Fruit fly (Drosophila melanogaster) whole organism, embryonic: Measurements from ENCODE around the gene rictor.

ENCODE experiments used
- Ada2b ChIP-seq: fragments of 200-800 bp; sonication (Bioruptor generic); IDR thresholded peaks from 2 replicates; pipeline ENCODE4 v1.3.6; 2022; ENCODE audit warnings: missing biosample characterization, missing genetic modification characterization
- CG13424 ChIP-seq: fragments of 200-800 bp; sonication (Bioruptor generic); optimal IDR thresholded peaks from 2 replicates; lab custom pipeline; 2019; ENCODE audit warnings: missing biosample characterization, mild to moderate bottlenecking, missing genetic modification characterization, moderate library complexity
- CG14965 ChIP-seq: fragments of 200-800 bp; sonication (Bioruptor generic); optimal IDR thresholded peaks from 2 replicates; lab custom pipeline; 2016; ENCODE audit warnings: missing biosample characterization, missing genetic modification characterization, borderline replicate concordance
- CG1647 ChIP-seq: fragments of 200-800 bp; sonication (Bioruptor generic); optimal IDR thresholded peaks from 3 replicates; lab custom pipeline; 2016; ENCODE audit warnings: missing biosample characterization, missing genetic modification characterization
- CG17359 ChIP-seq: fragments of 200-800 bp; sonication (Bioruptor generic); optimal IDR thresholded peaks from 3 replicates; lab custom pipeline; 2018; ENCODE audit warnings: missing biosample characterization, mild to moderate bottlenecking, missing genetic modification characterization, moderate library complexity
- CG18619 ChIP-seq: fragments of 200-800 bp; sonication (Bioruptor generic); optimal IDR thresholded peaks from 3 replicates; lab custom pipeline; 2017; ENCODE audit warnings: missing biosample characterization, mild to moderate bottlenecking, missing genetic modification characterization
- CG30431 ChIP-seq: fragments of 200-800 bp; sonication (Bioruptor generic); optimal IDR thresholded peaks from 2 replicates; lab custom pipeline; 2017; ENCODE audit warnings: missing biosample characterization, missing genetic modification characterization
- CG3163 ChIP-seq: fragments of 200-800 bp; sonication (Bioruptor generic); optimal IDR thresholded peaks from 3 replicates; lab custom pipeline; 2016; ENCODE audit warnings: missing biosample characterization, missing genetic modification characterization
- CG32767 ChIP-seq: fragments of 200-800 bp; sonication (Bioruptor generic); IDR thresholded peaks from 2 replicates; pipeline ENCODE4 v1.3.6; 2022; ENCODE audit warnings: missing biosample characterization, missing genetic modification characterization
- CG3281 ChIP-seq: fragments of 200-800 bp; sonication (Bioruptor generic); optimal IDR thresholded peaks from 3 replicates; lab custom pipeline; 2017; ENCODE audit warnings: missing biosample characterization, mild to moderate bottlenecking, missing genetic modification characterization
- CG42726 ChIP-seq: fragments of 200-800 bp; sonication (Bioruptor generic); IDR thresholded peaks from 2 replicates; pipeline ENCODE4 v1.3.6; 2022; ENCODE audit warnings: missing biosample characterization, missing genetic modification characterization; ENCODE audit not compliant: partially characterized antibody
- CG6813 ChIP-seq: fragments of 200-800 bp; sonication (Bioruptor generic); optimal IDR thresholded peaks from 2 replicates; lab custom pipeline; 2017; ENCODE audit warnings: missing biosample characterization, missing genetic modification characterization, mild to moderate bottlenecking, moderate library complexity, missing genetic modification reagents
- CG7357 ChIP-seq: fragments of 200-800 bp; sonication (Bioruptor generic); IDR thresholded peaks from 3 replicates; pipeline ENCODE4 v1.3.6; 2022; ENCODE audit warnings: missing biosample characterization, missing genetic modification characterization
- CG8359 ChIP-seq: fragments of 200-800 bp; sonication (Bioruptor generic); optimal IDR thresholded peaks from 2 replicates; lab custom pipeline; 2017; ENCODE audit warnings: missing biosample characterization, mild to moderate bottlenecking, missing genetic modification characterization, borderline replicate concordance
- CG8388 ChIP-seq: fragments of 200-800 bp; sonication (Bioruptor generic); optimal IDR thresholded peaks from 2 replicates; lab custom pipeline; 2019; ENCODE audit warnings: missing biosample characterization, mild to moderate bottlenecking, missing genetic modification characterization, moderate library complexity
- GATAe ChIP-seq: fragments of 200-800 bp; sonication (Bioruptor generic); conservative IDR thresholded peaks from 2 replicates; pipeline ENCODE4 v1.3.6; 2022; ENCODE audit warnings: missing biosample characterization, missing genetic modification characterization
- Hr51 ChIP-seq, 2 experiments: fragments of 200-800 bp; sonication (Bioruptor generic); optimal IDR thresholded peaks; 2 replicates in 1 of 2; 3 replicates in 1 of 2; lab custom pipeline; 2016 to 2018; ENCODE audit warnings: missing biosample characterization in 2 of 2, missing genetic modification characterization in 2 of 2, mild to moderate bottlenecking in 1 of 2, moderate library complexity in 1 of 2
- Jarid2 ChIP-seq: fragments of 200-800 bp; sonication (Bioruptor generic); optimal IDR thresholded peaks from 3 replicates; lab custom pipeline; 2017; ENCODE audit warnings: mild to moderate bottlenecking, missing biosample characterization, missing genetic modification reagents, missing genetic modification characterization
- Mrtf ChIP-seq: fragments of 200-800 bp; sonication (Bioruptor generic); IDR thresholded peaks from 3 replicates; pipeline ENCODE4 v1.3.6; 2022; ENCODE audit warnings: missing biosample characterization, missing genetic modification characterization
- Myb ChIP-seq: fragments of 200-800 bp; sonication (Bioruptor generic); optimal IDR thresholded peaks from 2 replicates; lab custom pipeline; 2016; ENCODE audit warnings: missing biosample characterization, missing genetic modification characterization
- NC2α ChIP-seq: fragments of 200-800 bp; sonication (Bioruptor generic); optimal IDR thresholded peaks from 2 replicates; lab custom pipeline; 2016; ENCODE audit warnings: missing biosample characterization, missing genetic modification characterization
- NFAT ChIP-seq: fragments of 200-800 bp; sonication (Bioruptor generic); IDR thresholded peaks from 2 replicates; pipeline ENCODE4 v1.3.6; 2022; ENCODE audit warnings: missing biosample characterization, missing genetic modification characterization
- NK7.1 ChIP-seq: fragments of 200-800 bp; sonication (Bioruptor generic); optimal IDR thresholded peaks from 3 replicates; lab custom pipeline; 2016; ENCODE audit warnings: missing biosample characterization, missing genetic modification characterization
- Pdp1 ChIP-seq, 2 experiments: fragments of 200-800 bp; sonication (Bioruptor generic); optimal IDR thresholded peaks; 3 replicates each; lab custom pipeline; 2016; ENCODE audit warnings: missing biosample characterization in 2 of 2, missing genetic modification characterization in 2 of 2, mild to moderate bottlenecking in 1 of 2, moderate library complexity in 1 of 2
- Xbp1 ChIP-seq: fragments of 200-800 bp; sonication (Bioruptor generic); optimal IDR thresholded peaks from 3 replicates; lab custom pipeline; 2016; ENCODE audit warnings: missing biosample characterization, mild to moderate bottlenecking, missing genetic modification characterization
- bab2 ChIP-seq: fragments of 200-800 bp; sonication (Bioruptor generic); optimal IDR thresholded peaks from 2 replicates; lab custom pipeline; 2016; ENCODE audit warnings: missing biosample characterization, missing genetic modification characterization
- chif ChIP-seq, 2 experiments: fragments of 200-800 bp; sonication (Bioruptor generic); optimal IDR thresholded peaks; 3 replicates each; lab custom pipeline; 2016; ENCODE audit warnings: missing biosample characterization in 2 of 2, missing genetic modification characterization in 2 of 2
- chinmo ChIP-seq: fragments of 200-800 bp; sonication (Bioruptor generic); IDR thresholded peaks from 4 replicates; pipeline ENCODE4 v1.3.6; 2022; ENCODE audit warnings: missing biosample characterization, missing genetic modification characterization; ENCODE audit not compliant: partially characterized antibody
- crc ChIP-seq: fragments of 200-800 bp; sonication (Bioruptor generic); optimal IDR thresholded peaks from 2 replicates; lab custom pipeline; 2016; ENCODE audit warnings: missing biosample characterization, missing genetic modification characterization
- esg ChIP-seq: fragments of 200-800 bp; sonication (Bioruptor generic); conservative IDR thresholded peaks from 2 replicates; pipeline ENCODE4 v1.3.6; 2022; ENCODE audit warnings: missing biosample characterization, missing genetic modification characterization
- eve ChIP-seq, 2 experiments: fragments of >200 bp; optimal IDR thresholded peaks; 2 replicates each; lab custom pipeline; 2017; ENCODE audit warnings: missing biosample characterization in 2 of 2, missing genetic modification characterization in 2 of 2
- fu2 ChIP-seq: fragments of 200-800 bp; sonication (Bioruptor generic); optimal IDR thresholded peaks from 2 replicates; lab custom pipeline; 2016; ENCODE audit warnings: missing biosample characterization, missing genetic modification characterization
- jumu ChIP-seq: fragments of 200-800 bp; sonication (Bioruptor generic); optimal IDR thresholded peaks from 3 replicates; lab custom pipeline; 2016; ENCODE audit warnings: missing biosample characterization, missing genetic modification characterization
- odd ChIP-seq: fragments of 200-800 bp; sonication (Bioruptor generic); optimal IDR thresholded peaks from 2 replicates; lab custom pipeline; 2017; ENCODE audit warnings: missing biosample characterization, mild to moderate bottlenecking, missing genetic modification characterization
- p53 ChIP-seq: fragments of 200-800 bp; sonication (Bioruptor generic); optimal IDR thresholded peaks from 2 replicates; lab custom pipeline; 2016; ENCODE audit warnings: missing biosample characterization, missing genetic modification characterization
- pan ChIP-seq, 4 experiments: fragments of >200 bp in 3 of 4; fragments of 200-800 bp in 1 of 4; sonication (Bioruptor generic) in 1 of 4; optimal IDR thresholded peaks in 3 of 4; IDR thresholded peaks in 1 of 4; 2 replicates each; pipeline versions ENCODE4 v1.3.6 to Lab custom; 2017 to 2022; ENCODE audit warnings: missing biosample characterization in 2 of 4, missing genetic modification characterization in 2 of 4, mixed read lengths in 1 of 4
- pb ChIP-seq: fragments of 200-800 bp; sonication (Bioruptor generic); optimal IDR thresholded peaks from 3 replicates; lab custom pipeline; 2016; ENCODE audit warnings: missing biosample characterization, missing genetic modification characterization
- peb ChIP-seq: fragments of 200-800 bp; sonication (Bioruptor generic); IDR thresholded peaks from 2 replicates; pipeline ENCODE4 v1.3.6; 2022; ENCODE audit warnings: missing biosample characterization, missing genetic modification characterization
- pita ChIP-seq: fragments of 200-800 bp; sonication (Bioruptor generic); optimal IDR thresholded peaks from 2 replicates; lab custom pipeline; 2017; ENCODE audit warnings: missing biosample characterization, mild to moderate bottlenecking, missing genetic modification characterization
- psq ChIP-seq: fragments of 200-800 bp; sonication (Bioruptor generic); optimal IDR thresholded peaks from 2 replicates; lab custom pipeline; 2017; ENCODE audit warnings: missing biosample characterization, missing genetic modification characterization
- scrt ChIP-seq: fragments of 200-800 bp; sonication (Bioruptor generic); optimal IDR thresholded peaks from 2 replicates; lab custom pipeline; 2018; ENCODE audit warnings: missing biosample characterization, mild to moderate bottlenecking, missing genetic modification characterization, moderate library complexity
- slbo ChIP-seq: fragments of 200-800 bp; sonication (Bioruptor generic); IDR thresholded peaks from 2 replicates; pipeline ENCODE4 v1.3.6; 2022; ENCODE audit warnings: missing biosample characterization, missing genetic modification characterization
- so ChIP-seq: fragments of 200-800 bp; sonication (Bioruptor generic); IDR thresholded peaks from 3 replicates; pipeline ENCODE4 v1.3.6; 2022; ENCODE audit warnings: missing biosample characterization, missing genetic modification characterization
- tup ChIP-seq: fragments of 200-800 bp; sonication (Bioruptor generic); optimal IDR thresholded peaks from 2 replicates; lab custom pipeline; 2016; ENCODE audit warnings: missing biosample characterization, mild to moderate bottlenecking, missing genetic modification characterization, moderate library complexity
- tx ChIP-seq: fragments of 200-800 bp; sonication (Bioruptor generic); optimal IDR thresholded peaks from 2 replicates; lab custom pipeline; 2016; ENCODE audit warnings: missing biosample characterization, missing genetic modification characterization
- z ChIP-seq: fragments of 200-800 bp; sonication (Bioruptor generic); IDR thresholded peaks from 3 replicates; pipeline ENCODE4 v1.3.6; 2022; ENCODE audit warnings: missing biosample characterization, missing genetic modification characterization
- zf30C ChIP-seq: fragments of 200-800 bp; sonication (Bioruptor generic); optimal IDR thresholded peaks from 3 replicates; lab custom pipeline; 2018; ENCODE audit warnings: missing biosample characterization, mild to moderate bottlenecking, missing genetic modification characterization

Gene rictor

DNA sequence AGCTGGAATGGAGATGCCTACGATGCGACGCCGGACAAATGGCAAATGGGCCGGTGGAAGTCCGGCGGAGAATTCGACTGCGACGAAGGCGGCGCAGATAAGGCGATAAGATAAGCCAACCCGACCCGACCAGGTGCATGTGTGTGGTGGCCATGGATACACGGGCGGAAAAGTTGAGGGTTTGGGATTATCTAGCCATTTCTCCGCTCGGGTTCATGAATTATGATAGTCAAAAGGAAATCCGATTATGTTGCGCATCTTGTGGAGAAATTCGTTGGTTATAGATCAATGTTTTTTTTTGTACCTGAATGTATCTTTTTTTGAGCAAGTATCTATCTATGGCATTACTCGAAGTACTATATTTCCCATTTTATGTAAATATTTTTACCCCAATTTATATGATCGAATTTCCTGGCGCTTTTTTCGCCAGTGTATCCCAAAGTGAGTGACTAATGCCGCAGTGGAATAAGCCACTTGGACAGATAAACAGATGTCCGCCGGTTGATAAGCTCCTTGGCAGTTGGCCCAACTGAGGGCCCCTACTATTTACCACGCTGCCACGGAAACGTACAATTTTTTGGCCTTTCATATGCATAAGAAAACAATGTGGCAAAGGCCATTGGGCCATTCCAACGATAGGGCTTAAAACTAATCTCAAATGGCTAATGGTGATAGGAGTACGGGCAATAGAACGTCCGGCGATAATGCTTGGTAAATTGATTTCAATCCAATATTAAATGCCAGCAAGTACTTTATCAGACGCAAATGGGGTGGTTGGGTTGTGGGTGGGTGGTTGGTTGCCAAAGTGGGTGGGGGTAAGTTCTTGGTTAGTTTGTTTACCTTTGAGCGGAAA is 13.6 kb downstream of the rictor start, which contains the start of gene CG7992 (continued):
- peak; percentile 59 to 65 for TF ChIP-seq Pdp1 (GFP tag; optimal IDR thresholded peaks at IDR 0.05; lab: Kevin White, UChicago)
- TF ChIP-seq NFAT (GFP tag; lab: Robert Waterston, UW) = peak; percentile 17; the same call in 1 of the 2 replicates
- no peak for TF ChIP-seq NC2α
- peak; percentile 65 for TF ChIP-seq CG3281 (GFP tag; lab: Kevin White, UChicago)
- TF ChIP-seq Jarid2 (GFP tag; lab: Kevin White, UChicago) = peak; percentile 10
- peak; percentile 62 for TF ChIP-seq Ada2b (GFP tag; lab: Robert Waterston, UW)
- TF ChIP-seq Hr51 (GFP tag; optimal IDR thresholded peaks at IDR 0.05; lab: Kevin White, UChicago) = peak; percentile 29 to 69
- peak; percentile 46 for TF ChIP-seq CG18619
- TF ChIP-seq jumu = peak; percentile 37
- TF ChIP-seq slbo (GFP tag; lab: Robert Waterston, UW) = peak; percentile 63
- TF ChIP-seq CG8359 = no peak
- 0 out of 2 replicates have a peak, but pooled peaks have one; percentile 18 for TF ChIP-seq peb (GFP tag; lab: Robert Waterston, UW)
- no peak for TF ChIP-seq CG42726 (GFP tag; lab: Robert Waterston, UW)
- peak; percentile 28 for TF ChIP-seq p53 (GFP tag; lab: Kevin White, UChicago)
- TF ChIP-seq CG32767 (GFP tag; lab: Robert Waterston, UW) = peak; percentile 56; the same call in 1 of the 2 replicates
- peak; percentile 34 for TF ChIP-seq CG3163
- peak; percentile 34 for TF ChIP-seq CG8388 (GFP tag; lab: Kevin White, UChicago)
- TF ChIP-seq chif (GFP tag; optimal IDR thresholded peaks at IDR 0.05; lab: Kevin White, UChicago) = peak; percentile 47 to 52
- no peak for TF ChIP-seq CG14965 (GFP tag; lab: Kevin White, UChicago)
- no peak for TF ChIP-seq psq
- no peak for TF ChIP-seq pita
- 0 out of 3 replicates have a peak, but pooled peaks have one; percentile 44 for TF ChIP-seq Mrtf
- peak; percentile 49 for TF ChIP-seq scrt (GFP tag; lab: Kevin White, UChicago)
- peak; percentile 68; the same call in 1 of the 4 replicates for TF ChIP-seq chinmo (GFP tag; lab: Robert Waterston, UW)
- TF ChIP-seq pan (optimal IDR thresholded peaks at IDR 0.05; lab: Kevin White, UChicago) = no peak
- TF ChIP-seq pan (GFP tag; optimal IDR thresholded peaks at IDR 0.05 in 1 of 2, IDR thresholded peaks at IDR 0.05 in 1 of 2) = peak in 1 of 2 experiments; percentile 51
- TF ChIP-seq NK7.1 (GFP tag; lab: Kevin White, UChicago) = peak; percentile 28
- TF ChIP-seq odd = peak; percentile 47
- TF ChIP-seq CG17359 (tag; lab: Kevin White, UChicago) = peak; percentile 47
- no peak; the same call in 1 of the 2 replicates for TF ChIP-seq esg (GFP tag; lab: Robert Waterston, UW)
- TF ChIP-seq CG1647 (GFP tag; lab: Kevin White, UChicago) = peak; percentile 10
- peak; percentile 51 for TF ChIP-seq crc (GFP tag; lab: Kevin White, UChicago)
- TF ChIP-seq CG7357 = peak; percentile 25; the same call in 1 of the 3 replicates
- peak; percentile 51 for TF ChIP-seq GATAe
- TF ChIP-seq Xbp1 (GFP tag; lab: Kevin White, UChicago) = peak; percentile 54
- peak; percentile 60 for TF ChIP-seq CG13424 (tag; lab: Kevin White, UChicago)
- peak; percentile 52; the same call in 1 of the 3 replicates for TF ChIP-seq so (GFP tag; lab: Robert Waterston, UW)
- no peak for TF ChIP-seq z (GFP tag; lab: Robert Waterston, UW)
- peak; percentile 68 for TF ChIP-seq fu2 (GFP tag; lab: Kevin White, UChicago)
- TF ChIP-seq eve (GFP tag; optimal IDR thresholded peaks at IDR 0.05; lab: Kevin White, UChicago) = no peak
- TF ChIP-seq pb (GFP tag; lab: Kevin White, UChicago) = peak; percentile 35
- TF ChIP-seq tup (GFP tag; lab: Kevin White, UChicago) = peak; percentile 19
- TF ChIP-seq Myb = peak; percentile 52
- TF ChIP-seq bab2 (GFP tag; lab: Kevin White, UChicago) = peak; percentile 55
- TF ChIP-seq CG30431 (GFP tag; lab: Kevin White, UChicago) = no peak
- TF ChIP-seq zf30C (GFP tag; lab: Kevin White, UChicago) = peak; percentile 73
- peak; percentile 16 for TF ChIP-seq CG6813
- peak; percentile 52 for TF ChIP-seq tx (GFP tag; lab: Kevin White, UChicago)
